Worm (Caenorhabditis elegans): ENCODE measurements around the gene cpna-3.
A peak's percentile ranks its signal among the peaks of the same experiment; 100 is the strongest.

cpna-3 gene

DNA sequence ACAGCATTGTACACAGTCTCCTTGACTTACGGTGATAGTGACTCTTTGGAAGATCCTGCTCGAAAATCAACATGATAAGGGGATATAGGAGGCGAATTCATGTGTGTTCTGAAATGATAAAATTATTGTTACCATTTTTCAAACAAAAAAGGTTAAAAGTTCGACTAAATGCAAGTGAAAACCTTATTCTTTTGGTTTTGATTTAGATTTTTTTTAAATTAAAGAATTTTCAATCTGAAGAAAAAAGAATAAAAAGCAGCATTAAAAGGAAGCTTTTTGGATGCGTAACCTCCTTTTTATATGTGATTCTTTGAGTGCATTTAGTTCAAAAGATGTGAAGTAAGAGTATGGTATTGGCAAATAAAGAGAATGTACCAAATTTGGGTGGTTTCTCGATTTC lies 38.7 kb downstream of the cpna-3 start, which contains the start of gene delm-1:
TSS of gene delm-1 (minus strand) at position 101 of the 400 bp plus-strand sequence.
- TF ChIP-seq aly-2 (tag; optimal IDR thresholded peaks at IDR 0.05) (no peak), ztf-4 (tag; optimal IDR thresholded peaks at IDR 0.05) (no peak), sma-9 (GFP tag; optimal IDR thresholded peaks at IDR 0.05) (no peak), sma-9 (tag; optimal IDR thresholded peaks at IDR 0.05) (no peak), lin-39 (tag; optimal IDR thresholded peaks at IDR 0.05) (no peak)

- TF ChIP-seq lsy-2 (tag; optimal IDR thresholded peaks at IDR 0.05) (no peak), ztf-11 (tag; optimal IDR thresholded peaks at IDR 0.05) (no peak), lin-39 (tag; optimal IDR thresholded peaks at IDR 0.05) (no peak), elt-3 (tag; optimal IDR thresholded peaks at IDR 0.05) (no peak), zag-1 (tag; optimal IDR thresholded peaks at IDR 0.05) (no peak)
Observed at ce11 chrIV:9140172-9140805, 43.6 kb downstream of the cpna-3 start.

DNA sequence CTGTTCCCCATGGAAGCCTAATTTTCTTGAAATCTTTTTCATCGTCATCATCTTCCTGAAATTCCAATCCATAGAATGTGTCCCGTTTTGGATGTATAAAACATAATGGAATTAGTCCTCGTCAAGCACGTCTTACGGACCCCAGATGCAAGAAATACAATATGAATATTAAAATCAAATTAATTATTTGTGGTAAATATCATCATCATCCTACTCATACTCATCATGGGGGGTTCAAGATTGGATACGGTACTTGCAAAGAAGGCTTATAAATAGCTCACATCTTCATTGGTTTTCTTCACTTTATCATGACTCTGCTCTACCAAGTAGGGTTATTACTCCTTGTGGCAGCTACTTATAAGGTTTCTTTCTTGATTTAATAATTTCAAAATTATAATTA lies 47.8 kb downstream of the cpna-3 start, which contains the start of gene flp-1:
TSS of gene flp-1 (plus strand) at position 301 of the 400 bp plus-strand sequence.
- TF ChIP-seq snpc-4 (tag; optimal IDR thresholded peaks at IDR 0.05) (no peak), F13H6.1 (tag; optimal IDR thresholded peaks at IDR 0.05) (no peak), nhr-21 (tag; optimal IDR thresholded peaks at IDR 0.05) (no peak), blmp-1 (tag; optimal IDR thresholded peaks at IDR 0.05; ENCODE audit: insufficient read depth) (no peak), dmd-4 (tag; optimal IDR thresholded peaks at IDR 0.05) (no peak), unc-62 (GFP tag; optimal IDR thresholded peaks at IDR 0.05) (no peak), ztf-11 (tag; optimal IDR thresholded peaks at IDR 0.05) (no peak), zag-1 (tag; optimal IDR thresholded peaks at IDR 0.05) (no peak), nhr-10 (tag; optimal IDR thresholded peaks at IDR 0.05) (no peak), nhr-237 (tag; optimal IDR thresholded peaks at IDR 0.05) (no peak), mab-5 (tag; optimal IDR thresholded peaks at IDR 0.05) (no peak), mbf-1 (tag; optimal IDR thresholded peaks at IDR 0.05) (no peak), C34F6.9 (tag; optimal IDR thresholded peaks at IDR 0.05) (no peak)

DNA sequence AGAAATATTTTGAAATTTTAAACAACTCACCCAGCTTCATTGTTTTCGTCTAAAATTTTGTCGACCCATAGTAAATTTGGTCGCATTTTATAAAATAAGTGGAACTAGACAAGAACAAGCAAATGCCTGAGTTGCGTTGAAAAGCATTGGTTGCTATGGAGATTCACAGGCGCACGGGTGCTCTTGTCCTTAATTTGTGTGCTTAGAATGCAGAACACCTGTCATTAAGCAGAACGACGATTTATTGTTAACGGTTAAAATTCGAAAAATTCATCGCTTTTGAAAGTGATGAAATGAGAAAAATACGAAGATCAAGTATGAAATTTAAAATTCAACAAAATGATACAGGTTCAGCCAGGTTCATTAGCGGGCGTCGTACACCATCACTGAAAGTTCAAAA lies 49.5 kb downstream of the cpna-3 start, which contains the start of gene daf-10:
TSS of gene daf-10 (minus strand) at position 101 of the 400 bp plus-strand sequence.
- no peak for TF ChIP-seq nhr-237 (tag; optimal IDR thresholded peaks at IDR 0.05)
- no peak for TF ChIP-seq dmd-4 (tag; optimal IDR thresholded peaks at IDR 0.05)
- TF ChIP-seq nhr-77 (tag; optimal IDR thresholded peaks at IDR 0.05): no peak
- no peak for TF ChIP-seq nhr-10 (tag; optimal IDR thresholded peaks at IDR 0.05)
- no peak for TF ChIP-seq nhr-25 (tag; optimal IDR thresholded peaks at IDR 0.05)
- TF ChIP-seq R02D3.7 (tag; optimal IDR thresholded peaks at IDR 0.05): no peak

DNA sequence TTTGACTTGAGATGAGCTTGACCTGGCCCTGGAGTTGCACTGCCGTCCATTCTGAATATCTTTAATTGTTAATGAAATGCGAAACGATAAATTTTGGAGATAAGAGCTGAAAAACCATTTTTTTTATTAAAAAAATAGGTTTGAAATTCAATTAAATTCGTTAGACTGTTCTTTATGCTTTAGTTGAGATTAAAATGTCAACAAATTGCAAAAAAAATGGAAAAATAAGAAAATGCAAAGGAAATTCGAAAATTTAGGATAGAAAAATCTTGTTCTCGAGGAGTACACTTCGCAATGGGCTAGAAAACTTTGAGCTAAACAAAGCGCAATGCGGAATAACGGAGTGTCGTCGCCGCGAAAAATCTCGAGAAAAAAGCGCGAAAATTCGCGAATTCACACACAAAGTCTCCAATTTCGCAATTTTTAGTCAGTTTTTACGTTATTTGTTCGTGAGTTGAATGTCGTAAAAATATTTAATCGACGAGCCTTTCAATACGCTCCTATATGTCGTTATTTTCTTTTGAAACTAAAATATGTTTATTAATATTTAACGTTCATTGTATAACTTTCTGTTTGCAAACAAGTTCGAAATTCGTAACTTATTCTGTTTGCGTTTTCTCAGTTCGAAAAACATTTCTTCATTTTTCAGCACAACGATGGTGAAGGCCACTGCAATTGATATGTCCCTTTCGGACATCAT lies 50.3 kb downstream of the cpna-3 start, which contains the start of the genes rpb-12 and aly-2:
TSS of gene rpb-12 (minus strand) at position 51 of the 700 bp plus-strand sequence.
TSS of gene aly-2 (plus strand) at position 650 of the 700 bp plus-strand sequence.
- no peak for TF ChIP-seq R02D3.7 (tag; optimal IDR thresholded peaks at IDR 0.05)
- no peak for TF ChIP-seq Y55F3AM.14 (GFP tag; optimal IDR thresholded peaks at IDR 0.05)
- TF ChIP-seq lin-13 (GFP tag; optimal IDR thresholded peaks at IDR 0.05): peak; percentile 57
- TF ChIP-seq sem-4 (tag; optimal IDR thresholded peaks at IDR 0.05): peak; percentile 39
- no peak for TF ChIP-seq unc-39 (tag; optimal IDR thresholded peaks at IDR 0.05)
- no peak for TF ChIP-seq ztf-11 (tag; optimal IDR thresholded peaks at IDR 0.05)
- TF ChIP-seq aly-2 (tag; optimal IDR thresholded peaks at IDR 0.05): no peak
- TF ChIP-seq nhr-11 (tag; optimal IDR thresholded peaks at IDR 0.05): no peak
- TF ChIP-seq crh-2 (tag; optimal IDR thresholded peaks at IDR 0.05): peak; percentile 65
- no peak for TF ChIP-seq ama-1 (optimal IDR thresholded peaks at IDR 0.05)
- TF ChIP-seq egl-27 (tag; optimal IDR thresholded peaks at IDR 0.05): peak; percentile 11
- peak; percentile 9 for TF ChIP-seq sma-3 (GFP tag; optimal IDR thresholded peaks at IDR 0.05)
- TF ChIP-seq nhr-6 (tag; optimal IDR thresholded peaks at IDR 0.05): peak; percentile 45
- TF ChIP-seq lin-11 (tag; optimal IDR thresholded peaks at IDR 0.05): peak; percentile 35
- TF ChIP-seq nhr-77 (tag; optimal IDR thresholded peaks at IDR 0.05): no peak
- TF ChIP-seq ceh-82 (tag; optimal IDR thresholded peaks at IDR 0.05): no peak
- TF ChIP-seq sma-9 (GFP tag; optimal IDR thresholded peaks at IDR 0.05): no peak
- no peak for TF ChIP-seq sma-9 (tag; optimal IDR thresholded peaks at IDR 0.05)
- no peak for TF ChIP-seq nhr-10 (tag; optimal IDR thresholded peaks at IDR 0.05)
- TF ChIP-seq unc-62 (GFP tag; optimal IDR thresholded peaks at IDR 0.05): no peak
- TF ChIP-seq nhr-129 (tag; optimal IDR thresholded peaks at IDR 0.05): peak; percentile 62
- no peak for TF ChIP-seq ztf-1 (GFP tag; conservative IDR thresholded peaks at IDR 0.05)
- TF ChIP-seq mbf-1 (tag; optimal IDR thresholded peaks at IDR 0.05): no peak
- no peak for TF ChIP-seq lin-39 (tag; optimal IDR thresholded peaks at IDR 0.05)
- peak; percentile 75 for TF ChIP-seq C34F6.9 (tag; optimal IDR thresholded peaks at IDR 0.05)
- TF ChIP-seq nhr-23 (tag; optimal IDR thresholded peaks at IDR 0.05): no peak
- no peak for TF ChIP-seq ceh-16 (tag; optimal IDR thresholded peaks at IDR 0.05)
- no peak for TF ChIP-seq dmd-4 (tag; optimal IDR thresholded peaks at IDR 0.05)
- peak; percentile 85 for TF ChIP-seq unc-55 (GFP tag; optimal IDR thresholded peaks at IDR 0.05)
- TF ChIP-seq blmp-1 (tag; optimal IDR thresholded peaks at IDR 0.05; ENCODE audit: insufficient read depth): no peak
- TF ChIP-seq fos-1 (tag; optimal IDR thresholded peaks at IDR 0.05): peak; percentile 33
- no peak for TF ChIP-seq ztf-4 (tag; optimal IDR thresholded peaks at IDR 0.05)
- TF ChIP-seq peb-1 (tag; optimal IDR thresholded peaks at IDR 0.05): no peak
- TF ChIP-seq lsy-2 (tag; optimal IDR thresholded peaks at IDR 0.05): peak; percentile 35 to 73

All from whole organism, L2 larva.